Worm (Caenorhabditis elegans) whole organism, L4/young adult: Measurements from ENCODE around the gene ets-5.

Source experiments
- W03F9.2 ChIP-seq: fragments of 150-350 bp; optimal IDR thresholded peaks from 2 replicates; lab custom pipeline; 2014; ENCODE audit warnings: missing biosample characterization, missing genetic modification characterization
- dao-5 ChIP-seq: sonication (generic microtip); optimal IDR thresholded peaks from 2 replicates; lab custom pipeline; 2016; ENCODE audit warnings: missing genotype, missing genetic modification characterization, moderate library complexity, missing compliant biosample characterization
- him-1 ChIP-seq: sonication (generic microtip); optimal IDR thresholded peaks from 2 replicates; lab custom pipeline; 2016; ENCODE audit warnings: missing genotype, missing genetic modification reagents, missing genetic modification characterization, missing compliant biosample characterization

ets-5 gene

ce11 chrX:5038812-5039211 lies 45.5 kb downstream of the ets-5 start:
- no peak for TF ChIP-seq dao-5 (tag; lab: Kevin White, UChicago)
- TF ChIP-seq him-1 (tag; lab: Kevin White, UChicago) = no peak
- no peak for TF ChIP-seq W03F9.2 (tag; lab: Kevin White, UChicago)

DNA sequence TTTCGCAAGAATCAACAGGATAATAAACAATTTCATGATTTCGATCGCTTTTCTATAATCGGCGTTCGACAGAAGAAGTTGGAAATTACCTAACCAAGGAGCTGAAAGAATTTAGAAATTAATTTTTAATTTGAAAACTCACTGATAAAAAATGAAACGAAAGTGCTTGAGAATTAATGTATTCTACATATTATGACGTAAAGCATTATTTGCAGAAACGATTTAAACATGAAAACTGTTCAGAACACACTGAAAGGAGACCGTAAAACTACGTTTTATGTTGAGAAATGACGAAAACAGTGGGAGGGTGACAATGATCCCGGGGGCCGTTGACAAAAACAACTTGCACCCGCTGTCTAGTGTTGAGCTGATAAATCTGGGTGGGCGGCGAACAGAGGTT lies 46.7 kb downstream of the ets-5 start, which contains the start of gene ZC449.5:
Gene ZC449.5, minus strand, starts transcription at position 101 of the 400 bp plus-strand sequence.
- TF ChIP-seq him-1 (tag; lab: Kevin White, UChicago) (no peak), dao-5 (tag; lab: Kevin White, UChicago) (no peak), W03F9.2 (tag; lab: Kevin White, UChicago) (no peak)

ce11 chrX:5033868-5034267 lies 50.5 kb downstream of the ets-5 start, which contains the start of gene ZC449.4:
TSS of gene ZC449.4 (minus strand) at chrX:5033968.
- TF ChIP-seq W03F9.2 (tag; lab: Kevin White, UChicago) = no peak
- no peak for TF ChIP-seq him-1 (tag; lab: Kevin White, UChicago)
- no peak for TF ChIP-seq dao-5 (tag; lab: Kevin White, UChicago)

- no peak for TF ChIP-seq W03F9.2 (tag; lab: Kevin White, UChicago)
- no peak for TF ChIP-seq him-1 (tag; lab: Kevin White, UChicago)
- no peak for TF ChIP-seq dao-5 (tag; lab: Kevin White, UChicago)
Observed at ce11 chrX:5031742-5032141, 52.6 kb downstream of the ets-5 start.

ce11 chrX:5028593-5028955 lies 55.8 kb downstream of the ets-5 start:
- TF ChIP-seq dao-5 (tag; lab: Kevin White, UChicago) (no peak), W03F9.2 (tag; lab: Kevin White, UChicago) (no peak), him-1 (tag; lab: Kevin White, UChicago) (no peak)

DNA sequence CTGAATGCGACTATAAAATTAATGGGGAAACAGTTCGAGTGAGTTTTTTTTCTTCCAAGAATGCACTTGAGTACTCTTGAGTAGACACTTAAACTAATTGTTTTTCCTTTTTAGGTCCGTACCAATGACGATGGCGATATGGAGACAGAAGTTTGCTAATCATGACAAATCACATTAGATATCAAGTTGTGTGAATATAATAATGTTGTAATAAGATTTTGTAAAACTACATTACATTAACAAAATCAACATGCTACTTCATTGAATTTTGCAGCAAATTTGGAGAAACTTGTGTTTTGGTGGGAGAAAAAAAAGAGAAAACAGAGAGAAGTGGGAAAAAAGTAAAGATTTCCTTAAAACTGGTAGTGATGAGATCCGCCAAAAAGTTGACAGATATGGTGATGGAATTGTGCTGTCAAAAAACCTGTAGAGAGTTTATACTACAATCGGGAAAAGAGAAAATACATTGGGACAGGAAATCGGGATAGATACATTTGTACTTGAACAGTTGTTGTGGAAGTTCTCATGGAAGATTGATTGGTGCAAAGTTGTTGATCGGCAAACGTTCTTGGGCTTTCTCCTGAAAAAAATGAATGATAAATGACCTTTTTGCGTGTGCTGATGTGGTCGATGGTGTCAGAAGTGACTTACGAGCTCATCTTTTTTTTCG lies 56.3 kb downstream of the ets-5 start:
- TF ChIP-seq W03F9.2 (tag; lab: Kevin White, UChicago) (no peak), him-1 (tag; lab: Kevin White, UChicago) (no peak), dao-5 (tag; lab: Kevin White, UChicago) (no peak)
